Worm (Caenorhabditis elegans): Measurements from ENCODE around the gene marc-1.

DNA sequence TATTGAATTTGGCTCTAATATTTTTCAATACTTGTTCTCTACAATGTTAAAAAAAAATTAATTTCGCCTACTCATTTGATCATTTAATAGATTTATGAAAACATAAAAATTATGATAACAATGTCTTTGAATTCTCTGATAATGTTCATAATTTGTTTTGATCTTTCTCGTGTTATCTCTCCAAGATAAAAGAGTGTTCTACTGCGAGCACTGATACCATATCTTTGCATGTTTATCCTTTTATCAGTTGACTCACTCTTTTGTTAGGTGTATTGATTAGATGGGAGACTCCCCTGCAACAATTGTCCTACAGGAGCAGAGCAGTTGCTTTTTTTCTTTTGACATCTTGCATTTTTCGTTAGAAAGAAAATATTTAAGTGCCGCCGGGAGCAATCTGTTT lies 40.3 kb upstream of the marc-1 start:
- TF ChIP-seq ztf-4 (tag; optimal IDR thresholded peaks at IDR 0.05): no peak
- no peak for TF ChIP-seq blmp-1 (tag; optimal IDR thresholded peaks at IDR 0.05; ENCODE audit: insufficient read depth)
